Worm (Caenorhabditis elegans) whole organism, L4/young adult: Measurements from ENCODE around the gene plk-1.

Experiments used
- W03F9.2 ChIP-seq: fragments of 150-350 bp; optimal IDR thresholded peaks from 2 replicates; lab custom pipeline; 2014; ENCODE audit warnings: missing biosample characterization, missing genetic modification characterization
- dao-5 ChIP-seq: sonication (generic microtip); optimal IDR thresholded peaks from 2 replicates; lab custom pipeline; 2016; ENCODE audit warnings: missing genotype, missing genetic modification characterization, moderate library complexity, missing compliant biosample characterization
- him-1 ChIP-seq: sonication (generic microtip); optimal IDR thresholded peaks from 2 replicates; lab custom pipeline; 2016; ENCODE audit warnings: missing genotype, missing genetic modification reagents, missing genetic modification characterization, missing compliant biosample characterization

DNA sequence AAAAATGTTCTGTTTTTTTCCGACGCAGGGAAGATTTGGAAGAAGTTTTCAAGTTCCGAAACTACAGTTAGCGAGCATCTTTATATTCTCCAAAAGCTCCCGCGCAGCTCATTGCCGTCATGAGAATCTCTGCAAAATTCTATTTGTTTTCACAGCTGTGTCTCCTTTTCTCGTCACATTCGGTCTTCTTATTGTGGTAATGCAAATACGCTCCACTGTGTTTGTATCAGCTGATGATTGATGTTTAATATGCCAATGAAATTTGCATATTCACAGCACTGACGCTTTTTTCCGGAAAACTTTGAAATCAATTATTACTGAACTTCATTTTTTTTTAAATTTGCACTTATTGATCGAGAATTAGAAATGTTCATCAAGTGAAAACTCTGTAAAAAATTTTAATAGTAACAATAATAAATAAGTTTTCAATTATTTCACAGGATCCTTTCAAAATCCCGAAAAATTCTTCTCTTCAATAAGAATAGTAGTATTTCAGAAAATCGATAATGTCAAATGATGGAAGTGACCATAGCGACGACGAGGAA is 8.0 kb upstream of the plk-1 start, which contains the start of gene K06H7.2:
- no peak for TF ChIP-seq dao-5 (tag; lab: Kevin White, UChicago)
- peak; percentile 15 for TF ChIP-seq W03F9.2
- TF ChIP-seq him-1 (tag; lab: Kevin White, UChicago) = no peak
